Worm (Caenorhabditis elegans) whole organism, late embryonic: Measurements from ENCODE around the gene C44B9.3.
A peak's percentile ranks its signal among the peaks of the same experiment; 100 is the strongest.

Experiments
- C08G9.2 ChIP-seq: sonication (generic microtip); optimal IDR thresholded peaks from 2 replicates; lab custom pipeline; 2016; ENCODE audit warnings: mild to moderate bottlenecking, missing genetic modification characterization, moderate library complexity, missing compliant biosample characterization
- C38D4.7 ChIP-seq: fragments of 200-800 bp; sonication (Bioruptor generic); optimal IDR thresholded peaks from 2 replicates; lab custom pipeline; 2018; ENCODE audit warnings: mild to moderate bottlenecking, missing genetic modification characterization, moderate library complexity, missing compliant biosample characterization
- F13H6.1 ChIP-seq: sonication (generic microtip); optimal IDR thresholded peaks from 2 replicates; lab custom pipeline; 2016; ENCODE audit warnings: missing genetic modification characterization, missing compliant biosample characterization
- K02D7.2 ChIP-seq: sonication (generic microtip); optimal IDR thresholded peaks from 2 replicates; lab custom pipeline; 2017; ENCODE audit warnings: mild to moderate bottlenecking, missing genetic modification characterization, missing compliant biosample characterization
- K09A11.1 ChIP-seq: sonication (generic microtip); optimal IDR thresholded peaks from 2 replicates; lab custom pipeline; 2017; ENCODE audit warnings: antibody characterized with exemption, mild to moderate bottlenecking, missing genetic modification characterization, missing compliant biosample characterization; ENCODE audit not compliant: insufficient read depth
- T23F11.4 ChIP-seq: fragments of 200-800 bp; sonication (Bioruptor generic); optimal IDR thresholded peaks from 2 replicates; lab custom pipeline; 2018; ENCODE audit warnings: mild to moderate bottlenecking, missing genetic modification characterization, missing compliant biosample characterization
- Y22D7AL.16 ChIP-seq: sonication (generic microtip); optimal IDR thresholded peaks from 2 replicates; lab custom pipeline; 2016; ENCODE audit warnings: missing genetic modification characterization, missing compliant biosample characterization
- ahr-1 ChIP-seq: sonication (generic microtip); optimal IDR thresholded peaks from 2 replicates; lab custom pipeline; 2016; ENCODE audit warnings: missing genetic modification characterization, missing compliant biosample characterization
- ceh-18 ChIP-seq: sonication (generic microtip); optimal IDR thresholded peaks from 2 replicates; lab custom pipeline; 2016; ENCODE audit warnings: missing genetic modification characterization, missing compliant biosample characterization
- ceh-19 ChIP-seq: fragments of 200-800 bp; sonication (Bioruptor generic); optimal IDR thresholded peaks from 2 replicates; lab custom pipeline; 2018; ENCODE audit warnings: mild to moderate bottlenecking, missing genetic modification characterization, missing compliant biosample characterization
- ceh-2 ChIP-seq: sonication (generic microtip); optimal IDR thresholded peaks from 2 replicates; lab custom pipeline; 2016; ENCODE audit warnings: missing genotype, missing genetic modification characterization, missing compliant biosample characterization
- ceh-22 ChIP-seq: sonication (generic microtip); optimal IDR thresholded peaks from 2 replicates; lab custom pipeline; 2017; ENCODE audit warnings: missing biosample characterization, missing genetic modification characterization
- ceh-24 ChIP-seq: sonication (generic microtip); optimal IDR thresholded peaks from 2 replicates; lab custom pipeline; 2016; ENCODE audit warnings: mild to moderate bottlenecking, missing genetic modification characterization, missing compliant biosample characterization
- ceh-30 ChIP-seq: fragments of 150-350 bp; optimal IDR thresholded peaks from 2 replicates; lab custom pipeline; 2014; ENCODE audit warnings: missing biosample characterization, missing genetic modification characterization
- ceh-31 ChIP-seq: sonication (generic microtip); optimal IDR thresholded peaks from 2 replicates; lab custom pipeline; 2016; ENCODE audit warnings: missing genetic modification characterization, missing compliant biosample characterization
- ceh-45 ChIP-seq: fragments of 200-800 bp; sonication (Bioruptor generic); IDR thresholded peaks from 2 replicates; pipeline ENCODE4 v1.3.6; 2022; ENCODE audit warnings: missing genetic modification reagents, missing genetic modification characterization, missing compliant biosample characterization
- ceh-48 ChIP-seq: sonication (generic microtip); optimal IDR thresholded peaks from 2 replicates; lab custom pipeline; 2016; ENCODE audit warnings: missing genetic modification characterization, inconsistent platforms, missing compliant biosample characterization
- ceh-6 ChIP-seq: fragments of 200-800 bp; sonication (Bioruptor generic); optimal IDR thresholded peaks from 2 replicates; lab custom pipeline; 2018; ENCODE audit warnings: mild to moderate bottlenecking, missing genetic modification characterization, missing compliant biosample characterization
- ceh-9 ChIP-seq: sonication (generic microtip); optimal IDR thresholded peaks from 2 replicates; lab custom pipeline; 2016; ENCODE audit warnings: mild to moderate bottlenecking, missing genetic modification characterization, inconsistent platforms, missing compliant biosample characterization
- dmd-4 ChIP-seq: sonication (generic microtip); optimal IDR thresholded peaks from 2 replicates; lab custom pipeline; 2016; ENCODE audit warnings: borderline replicate concordance, missing genetic modification characterization, missing compliant biosample characterization
- dve-1 ChIP-seq: sonication (generic microtip); optimal IDR thresholded peaks from 2 replicates; lab custom pipeline; 2017; ENCODE audit warnings: antibody characterized with exemption, mild to moderate bottlenecking, missing genetic modification characterization, missing compliant biosample characterization
- ets-4 ChIP-seq: sonication (generic microtip); optimal IDR thresholded peaks from 2 replicates; lab custom pipeline; 2016; ENCODE audit warnings: missing genetic modification characterization, missing compliant biosample characterization
- eyg-1 ChIP-seq: sonication (generic microtip); optimal IDR thresholded peaks from 2 replicates; lab custom pipeline; 2016; ENCODE audit warnings: missing genotype, missing genetic modification characterization, missing compliant biosample characterization
- fax-1 ChIP-seq: sonication (generic microtip); optimal IDR thresholded peaks from 2 replicates; lab custom pipeline; 2016; ENCODE audit warnings: missing genotype, missing genetic modification characterization, missing compliant biosample characterization
- fkh-6 ChIP-seq: sonication (generic microtip); optimal IDR thresholded peaks from 2 replicates; lab custom pipeline; 2016; ENCODE audit warnings: missing genetic modification characterization, missing compliant biosample characterization
- gmeb-2 ChIP-seq: sonication (generic microtip); optimal IDR thresholded peaks from 2 replicates; lab custom pipeline; 2016; ENCODE audit warnings: missing genetic modification characterization, inconsistent platforms, missing compliant biosample characterization
- hlh-13 ChIP-seq: fragments of 200-800 bp; sonication (Bioruptor generic); optimal IDR thresholded peaks from 2 replicates; lab custom pipeline; 2018; ENCODE audit warnings: mild to moderate bottlenecking, missing genetic modification characterization, missing compliant biosample characterization
- hlh-30 ChIP-seq: sonication (generic microtip); optimal IDR thresholded peaks from 2 replicates; lab custom pipeline; 2017; ENCODE audit warnings: antibody characterized with exemption, missing genetic modification characterization, missing compliant biosample characterization; ENCODE audit not compliant: insufficient read depth
- hlh-8 ChIP-seq: sonication (generic microtip); optimal IDR thresholded peaks from 2 replicates; lab custom pipeline; 2016; ENCODE audit warnings: missing genotype, missing genetic modification characterization, missing compliant biosample characterization
- lim-6 ChIP-seq: sonication (generic microtip); optimal IDR thresholded peaks from 2 replicates; lab custom pipeline; 2016; ENCODE audit warnings: missing genetic modification characterization, missing compliant biosample characterization
- lin-11 ChIP-seq: fragments of 200-800 bp; sonication (Bioruptor generic); optimal IDR thresholded peaks from 2 replicates; lab custom pipeline; 2018; ENCODE audit warnings: mild to moderate bottlenecking, missing genetic modification characterization, missing compliant biosample characterization
- madf-2 ChIP-seq: sonication (generic microtip); optimal IDR thresholded peaks from 2 replicates; lab custom pipeline; 2017; ENCODE audit warnings: missing genetic modification characterization, missing compliant biosample characterization
- nfya-1 ChIP-seq: sonication (generic microtip); optimal IDR thresholded peaks from 2 replicates; lab custom pipeline; 2017; ENCODE audit warnings: missing genetic modification characterization, mild to moderate bottlenecking, missing compliant biosample characterization, antibody characterized with exemption, moderate library complexity
- nhr-11 ChIP-seq: fragments of 150-350 bp; optimal IDR thresholded peaks from 2 replicates; lab custom pipeline; 2014; ENCODE audit warnings: missing biosample characterization, missing genetic modification characterization
- nhr-232 ChIP-seq: sonication (generic microtip); optimal IDR thresholded peaks from 2 replicates; lab custom pipeline; 2016; ENCODE audit warnings: missing genetic modification characterization, missing compliant biosample characterization
- npax-4 ChIP-seq: sonication (generic microtip); optimal IDR thresholded peaks from 2 replicates; lab custom pipeline; 2016; ENCODE audit warnings: missing genetic modification characterization, missing compliant biosample characterization
- odd-2 ChIP-seq: sonication (generic microtip); optimal IDR thresholded peaks from 2 replicates; lab custom pipeline; 2017; ENCODE audit warnings: antibody characterized with exemption, mild to moderate bottlenecking, missing genetic modification characterization, missing compliant biosample characterization
- pag-3 ChIP-seq: sonication (generic microtip); optimal IDR thresholded peaks from 2 replicates; lab custom pipeline; 2016; ENCODE audit warnings: missing compliant biosample characterization, missing genetic modification characterization, borderline replicate concordance
- pax-1 ChIP-seq: fragments of 150-350 bp; optimal IDR thresholded peaks from 2 replicates; lab custom pipeline; 2014; ENCODE audit warnings: missing biosample characterization, missing genetic modification characterization
- pha-4 ChIP-seq: fragments of 150-350 bp; optimal IDR thresholded peaks from 2 replicates; lab custom pipeline; 2018; ENCODE audit warnings: missing biosample characterization, missing genetic modification reagents, missing genetic modification characterization
- pqm-1 ChIP-seq: sonication (generic microtip); optimal IDR thresholded peaks from 2 replicates; lab custom pipeline; 2016; ENCODE audit warnings: missing genetic modification characterization, missing compliant biosample characterization
- pros-1 ChIP-seq: fragments of 150-350 bp; optimal IDR thresholded peaks from 2 replicates; lab custom pipeline; 2014; ENCODE audit warnings: missing biosample characterization, missing genetic modification reagents, missing genetic modification characterization
- rnt-1 ChIP-seq: sonication (generic microtip); optimal IDR thresholded peaks from 2 replicates; lab custom pipeline; 2016; ENCODE audit warnings: missing genetic modification characterization, missing compliant biosample characterization
- sdc-2 ChIP-seq: sonication (generic microtip); optimal IDR thresholded peaks from 2 replicates; lab custom pipeline; 2016; ENCODE audit warnings: missing genotype, missing genetic modification characterization, missing compliant biosample characterization
- sox-2 ChIP-seq: fragments of 200-800 bp; sonication (Bioruptor generic); IDR thresholded peaks from 2 replicates; pipeline ENCODE4 v1.3.6; 2022; ENCODE audit warnings: missing genetic modification reagents, missing genetic modification characterization, missing compliant biosample characterization
- tbx-7 ChIP-seq: sonication (generic microtip); optimal IDR thresholded peaks from 2 replicates; lab custom pipeline; 2016; ENCODE audit warnings: missing genotype, missing genetic modification characterization, missing compliant biosample characterization
- ttx-3 ChIP-seq: sonication (generic microtip); optimal IDR thresholded peaks from 2 replicates; lab custom pipeline; 2016; ENCODE audit warnings: missing genetic modification reagents, missing genetic modification characterization, missing compliant biosample characterization
- unc-42 ChIP-seq: sonication (generic microtip); optimal IDR thresholded peaks from 2 replicates; lab custom pipeline; 2016; ENCODE audit warnings: missing genotype, missing genetic modification characterization, missing compliant biosample characterization
- unc-55 ChIP-seq: sonication (generic microtip); optimal IDR thresholded peaks from 2 replicates; lab custom pipeline; 2017; ENCODE audit warnings: missing biosample characterization, missing genetic modification reagents, missing genetic modification characterization
- zip-5 ChIP-seq: sonication (generic microtip); optimal IDR thresholded peaks from 2 replicates; lab custom pipeline; 2016; ENCODE audit warnings: missing genetic modification characterization, missing compliant biosample characterization
- ztf-16 ChIP-seq: sonication (generic microtip); optimal IDR thresholded peaks from 2 replicates; lab custom pipeline; 2017; ENCODE audit warnings: missing genetic modification characterization, missing compliant biosample characterization

The C44B9.3 gene

DNA sequence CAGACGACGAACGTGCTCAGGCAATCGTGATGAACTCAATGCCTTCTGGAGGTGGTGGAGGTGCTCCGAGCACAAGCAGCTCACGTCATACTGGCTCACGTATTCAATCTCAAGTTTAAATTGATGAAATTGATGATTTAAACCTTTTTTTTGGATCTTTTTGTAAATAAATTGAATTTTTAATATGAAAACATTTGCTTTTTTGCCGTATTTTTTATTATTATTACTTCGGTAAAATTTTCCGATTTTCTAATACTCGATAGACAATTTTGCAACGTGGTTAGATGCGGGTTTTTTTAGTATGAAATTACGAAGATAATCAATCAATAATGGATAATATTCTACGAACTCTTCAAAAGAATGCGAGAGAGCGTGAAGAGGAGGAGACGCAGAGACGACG, 22.0 kb downstream of the C44B9.3 start, which contains the start of gene oxi-1 (continued):
- TF ChIP-seq T23F11.4 (GFP tag; lab: Kevin White, UChicago) (no peak), ceh-24 (tag; lab: Kevin White, UChicago) (no peak)

DNA sequence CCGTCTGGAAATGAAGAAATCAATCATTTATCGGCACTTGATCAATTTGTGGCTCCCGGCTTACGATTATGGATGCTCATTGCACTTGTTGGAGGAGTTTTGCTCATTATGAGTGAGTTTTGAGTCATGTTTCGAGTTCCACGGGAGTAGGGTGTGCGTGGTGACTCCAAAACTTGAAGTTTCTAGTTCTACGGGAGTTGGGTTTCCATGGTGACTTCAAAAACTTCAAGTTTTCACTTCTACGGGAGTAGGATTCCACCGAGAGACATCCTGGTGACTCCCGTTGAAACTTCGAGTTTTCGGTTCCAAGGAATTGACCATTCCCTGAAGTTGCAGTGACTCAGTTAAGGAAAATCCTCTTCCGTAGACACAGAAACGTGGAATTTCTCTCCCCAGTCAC, 23.2 kb downstream of the C44B9.3 start:
- TF ChIP-seq pha-4 (tag; lab: Kevin White, UChicago) (no peak), sdc-2 (tag; lab: Kevin White, UChicago) (peak; percentile 51), F13H6.1 (tag; lab: Kevin White, UChicago) (peak; percentile 93), nhr-11 (tag; lab: Kevin White, UChicago) (no peak), ahr-1 (tag; lab: Kevin White, UChicago) (peak; percentile 86), ets-4 (tag; lab: Kevin White, UChicago) (peak; percentile 93), hlh-30 (tag; lab: Kevin White, UChicago) (no peak), ceh-45 (peak; percentile 26; the same call in 1 of the 2 replicates), unc-42 (no peak), T23F11.4 (GFP tag; lab: Kevin White, UChicago) (no peak), gmeb-2 (tag; lab: Kevin White, UChicago) (peak; percentile 0), fax-1 (tag; lab: Kevin White, UChicago) (peak; percentile 95), ceh-18 (peak; percentile 21), unc-55 (GFP tag; lab: Kevin White, UChicago) (no peak), pros-1 (tag; lab: Kevin White, UChicago) (no peak), lin-11 (tag; lab: Kevin White, UChicago) (no peak), ceh-24 (tag; lab: Kevin White, UChicago) (no peak), rnt-1 (tag; lab: Kevin White, UChicago) (peak; percentile 95), K02D7.2 (tag; lab: Kevin White, UChicago) (no peak), C08G9.2 (tag; lab: Kevin White, UChicago) (peak; percentile 99), fkh-6 (tag; lab: Kevin White, UChicago) (peak; percentile 73), ceh-30 (tag; lab: Kevin White, UChicago) (no peak), lim-6 (tag; lab: Kevin White, UChicago) (peak; percentile 94), zip-5 (tag; lab: Kevin White, UChicago) (peak; percentile 93), ztf-16 (tag; lab: Kevin White, UChicago) (peak; percentile 85), odd-2 (tag; lab: Kevin White, UChicago) (no peak), pag-3 (peak; percentile 45), madf-2 (tag; lab: Kevin White, UChicago) (peak; percentile 1), hlh-13 (GFP tag; lab: Kevin White, UChicago) (peak; percentile 30), ceh-9 (tag; lab: Kevin White, UChicago) (no peak), ceh-19 (GFP tag; lab: Kevin White, UChicago) (peak; percentile 53), Y22D7AL.16 (tag; lab: Kevin White, UChicago) (peak; percentile 46), pqm-1 (peak; percentile 78), npax-4 (tag; lab: Kevin White, UChicago) (no peak), K09A11.1 (tag; lab: Kevin White, UChicago) (no peak), ceh-22 (no peak), eyg-1 (tag; lab: Kevin White, UChicago) (peak; percentile 15), ceh-31 (tag; lab: Kevin White, UChicago) (peak; percentile 99), nfya-1 (no peak), sox-2 (no peak), dve-1 (no peak), hlh-8 (tag; lab: Kevin White, UChicago) (peak; percentile 88), nhr-232 (tag; lab: Kevin White, UChicago) (peak; percentile 2), ceh-2 (tag; lab: Kevin White, UChicago) (peak; percentile 97), ttx-3 (tag; lab: Kevin White, UChicago) (no peak), pax-1 (no peak), ceh-48 (tag; lab: Kevin White, UChicago) (peak; percentile 24), tbx-7 (tag; lab: Kevin White, UChicago) (peak; percentile 95), dmd-4 (tag; lab: Kevin White, UChicago) (peak; percentile 95), C38D4.7 (GFP tag; lab: Kevin White, UChicago) (peak; percentile 56), ceh-6 (GFP tag; lab: Kevin White, UChicago) (peak; percentile 60)
